Fruit fly (Drosophila melanogaster) whole organism, embryonic: Measurements from ENCODE around the gene Gale.

Experiments used
- ATbp ChIP-seq: fragments of 200-800 bp; sonication (Bioruptor generic); optimal IDR thresholded peaks from 2 replicates; lab custom pipeline; 2017; ENCODE audit warnings: missing biosample characterization, mild to moderate bottlenecking, missing genetic modification characterization, missing genetic modification reagents
- Aef1 ChIP-seq: fragments of 200-800 bp; sonication (Bioruptor generic); IDR thresholded peaks from 3 replicates; pipeline ENCODE4 v1.3.6; 2022; ENCODE audit warnings: missing biosample characterization, missing genetic modification characterization
- B-H2 ChIP-seq: fragments of 200-800 bp; sonication (Bioruptor generic); optimal IDR thresholded peaks from 2 replicates; lab custom pipeline; 2018; ENCODE audit warnings: missing biosample characterization, mild to moderate bottlenecking, missing genetic modification characterization
- Bdp1 ChIP-seq: fragments of 200-800 bp; sonication (Bioruptor generic); optimal IDR thresholded peaks from 3 replicates; lab custom pipeline; 2016; ENCODE audit warnings: missing biosample characterization, missing genetic modification characterization
- CG11093 ChIP-seq: fragments of 200-800 bp; sonication (Bioruptor generic); IDR thresholded peaks from 3 replicates; pipeline ENCODE4 v1.3.6; 2022; ENCODE audit warnings: missing biosample characterization, missing genetic modification characterization
- CG11398 ChIP-seq: fragments of 200-800 bp; sonication (Bioruptor generic); optimal IDR thresholded peaks from 2 replicates; lab custom pipeline; 2016; ENCODE audit warnings: missing biosample characterization, missing genetic modification characterization
- CG11696 ChIP-seq: fragments of 200-800 bp; sonication (Bioruptor generic); IDR thresholded peaks from 2 replicates; pipeline ENCODE4 v1.3.6; 2022; ENCODE audit warnings: missing biosample characterization, missing genetic modification characterization
- CG1603 ChIP-seq: fragments of 200-800 bp; sonication (Bioruptor generic); optimal IDR thresholded peaks from 2 replicates; lab custom pipeline; 2019; ENCODE audit warnings: missing biosample characterization, mild to moderate bottlenecking, missing genetic modification characterization, moderate library complexity
- CG17612 ChIP-seq: fragments of 200-800 bp; sonication (Bioruptor generic); IDR thresholded peaks from 2 replicates; pipeline ENCODE4 v1.3.6; 2022; ENCODE audit warnings: missing biosample characterization, missing genetic modification characterization
- CG31224 ChIP-seq: fragments of 200-800 bp; sonication (Bioruptor generic); IDR thresholded peaks from 2 replicates; pipeline ENCODE4 v1.3.6; 2022; ENCODE audit warnings: missing biosample characterization, missing genetic modification characterization
- CG33213 ChIP-seq: fragments of 200-800 bp; sonication (Bioruptor generic); optimal IDR thresholded peaks from 3 replicates; lab custom pipeline; 2016; ENCODE audit warnings: missing biosample characterization, missing genetic modification characterization
- CG34376 ChIP-seq: fragments of 200-800 bp; sonication (Bioruptor generic); optimal IDR thresholded peaks from 2 replicates; lab custom pipeline; 2018; ENCODE audit warnings: missing biosample characterization, mild to moderate bottlenecking, missing genetic modification characterization
- Dad ChIP-seq: fragments of 200-800 bp; sonication (Bioruptor generic); optimal IDR thresholded peaks from 3 replicates; lab custom pipeline; 2016; ENCODE audit warnings: missing biosample characterization, missing genetic modification characterization
- Dp ChIP-seq: fragments of 200-800 bp; sonication (Bioruptor generic); optimal IDR thresholded peaks from 2 replicates; lab custom pipeline; 2018; ENCODE audit warnings: missing biosample characterization, mild to moderate bottlenecking, missing genetic modification characterization, moderate library complexity
- Gug ChIP-seq: fragments of 200-800 bp; sonication (Bioruptor generic); IDR thresholded peaks from 4 replicates; pipeline ENCODE4 v1.3.6; 2022; ENCODE audit warnings: missing biosample characterization, missing genetic modification characterization
- Hey ChIP-seq: fragments of 200-800 bp; sonication (Bioruptor generic); optimal IDR thresholded peaks from 3 replicates; lab custom pipeline; 2018; ENCODE audit warnings: missing biosample characterization, mild to moderate bottlenecking, missing genetic modification characterization
- Kr ChIP-seq: fragments of 200-800 bp; sonication (Bioruptor generic); optimal IDR thresholded peaks from 2 replicates; lab custom pipeline; 2017; ENCODE audit warnings: missing biosample characterization, mild to moderate bottlenecking, missing genetic modification characterization
- Mrtf ChIP-seq: fragments of 200-800 bp; sonication (Bioruptor generic); IDR thresholded peaks from 3 replicates; pipeline ENCODE4 v1.3.6; 2022; ENCODE audit warnings: missing biosample characterization, missing genetic modification characterization
- Nf-YB ChIP-seq: fragments of 200-800 bp; sonication (Bioruptor generic); optimal IDR thresholded peaks from 3 replicates; lab custom pipeline; 2019; ENCODE audit warnings: missing biosample characterization, mild to moderate bottlenecking, missing genetic modification characterization, moderate library complexity
- Oli ChIP-seq: fragments of 200-800 bp; sonication (Bioruptor generic); optimal IDR thresholded peaks from 2 replicates; lab custom pipeline; 2018; ENCODE audit warnings: missing biosample characterization, mild to moderate bottlenecking, missing genetic modification characterization, moderate library complexity
- Opbp ChIP-seq: fragments of 200-800 bp; sonication (Bioruptor generic); IDR thresholded peaks from 3 replicates; pipeline ENCODE4 v1.3.6; 2022; ENCODE audit warnings: missing biosample characterization, missing genetic modification characterization; ENCODE audit not compliant: partially characterized antibody
- Sin3A ChIP-seq: fragments of >200 bp; optimal IDR thresholded peaks from 2 replicates; lab custom pipeline; 2018
- Sox102F ChIP-seq: fragments of 200-800 bp; sonication (Bioruptor generic); optimal IDR thresholded peaks from 2 replicates; lab custom pipeline; 2018; ENCODE audit warnings: missing biosample characterization, mild to moderate bottlenecking, missing genetic modification characterization, moderate library complexity
- Ssrp ChIP-seq: fragments of 200-800 bp; sonication (Bioruptor generic); optimal IDR thresholded peaks from 2 replicates; lab custom pipeline; 2018; ENCODE audit warnings: missing biosample characterization, mild to moderate bottlenecking, missing genetic modification characterization, moderate library complexity
- Taf1 ChIP-seq: fragments of 200-800 bp; sonication (Bioruptor generic); IDR thresholded peaks from 2 replicates; pipeline ENCODE4 v1.3.6; 2022; ENCODE audit warnings: missing biosample characterization, missing genetic modification characterization
- YL-1 ChIP-seq: fragments of 200-800 bp; sonication (Bioruptor generic); optimal IDR thresholded peaks from 3 replicates; lab custom pipeline; 2017; ENCODE audit warnings: missing biosample characterization, mild to moderate bottlenecking, missing genetic modification characterization
- caup ChIP-seq: fragments of 200-800 bp; sonication (Bioruptor generic); optimal IDR thresholded peaks from 3 replicates; lab custom pipeline; 2017; ENCODE audit warnings: missing biosample characterization, mild to moderate bottlenecking, missing genetic modification characterization, moderate library complexity; ENCODE audit not compliant: severe bottlenecking
- chn ChIP-seq: fragments of 200-800 bp; sonication (Bioruptor generic); optimal IDR thresholded peaks from 2 replicates; lab custom pipeline; 2016; ENCODE audit warnings: missing biosample characterization, missing genetic modification characterization
- crp ChIP-seq, 2 experiments: fragments of 200-800 bp; sonication (Bioruptor generic); optimal IDR thresholded peaks; 2 replicates in 1 of 2; 3 replicates in 1 of 2; lab custom pipeline; 2017; ENCODE audit warnings: missing biosample characterization in 2 of 2, missing genetic modification characterization in 2 of 2, mild to moderate bottlenecking in 1 of 2, moderate library complexity in 1 of 2
- disco-r ChIP-seq: fragments of 200-800 bp; sonication (Bioruptor generic); optimal IDR thresholded peaks from 2 replicates; lab custom pipeline; 2016; ENCODE audit warnings: missing biosample characterization, missing genetic modification characterization
- gsb-n ChIP-seq: fragments of 200-800 bp; sonication (Bioruptor generic); optimal IDR thresholded peaks from 3 replicates; lab custom pipeline; 2018; ENCODE audit warnings: missing biosample characterization, mild to moderate bottlenecking, missing genetic modification characterization
- gt ChIP-seq: fragments of 200-800 bp; sonication (Bioruptor generic); IDR thresholded peaks from 2 replicates; pipeline ENCODE4 v1.3.6; 2022; ENCODE audit warnings: missing biosample characterization, missing genetic modification characterization
- hb ChIP-seq: fragments of 200-800 bp; sonication (Bioruptor generic); IDR thresholded peaks from 3 replicates; pipeline ENCODE4 v1.3.6; 2022; ENCODE audit warnings: missing biosample characterization, missing genetic modification characterization; ENCODE audit not compliant: partially characterized antibody
- lov ChIP-seq, 2 experiments: fragments of 200-800 bp in 1 of 2; fragments of >200 bp in 1 of 2; sonication (Bioruptor generic) in 1 of 2; IDR thresholded peaks in 1 of 2; optimal IDR thresholded peaks in 1 of 2; 2 replicates in 1 of 2; 3 replicates in 1 of 2; pipeline versions ENCODE4 v1.3.6 to Lab custom; 2017 to 2022; ENCODE audit warnings: missing biosample characterization in 1 of 2, missing genetic modification characterization in 1 of 2
- mirr ChIP-seq: fragments of 200-800 bp; sonication (Bioruptor generic); optimal IDR thresholded peaks from 3 replicates; lab custom pipeline; 2018; ENCODE audit warnings: missing biosample characterization, mild to moderate bottlenecking, missing genetic modification characterization
- nerfin-1 ChIP-seq: fragments of 200-800 bp; sonication (Bioruptor generic); optimal IDR thresholded peaks from 3 replicates; lab custom pipeline; 2019; ENCODE audit warnings: missing biosample characterization, mild to moderate bottlenecking, missing genetic modification characterization, moderate library complexity
- onecut ChIP-seq: fragments of 200-800 bp; sonication (Bioruptor generic); IDR thresholded peaks from 2 replicates; pipeline ENCODE4 v1.3.6; 2022; ENCODE audit warnings: missing biosample characterization, missing genetic modification characterization
- phol ChIP-seq: fragments of 200-800 bp; sonication (Bioruptor generic); optimal IDR thresholded peaks from 3 replicates; lab custom pipeline; 2018; ENCODE audit warnings: missing biosample characterization, mild to moderate bottlenecking, missing genetic modification characterization, moderate library complexity
- pros ChIP-seq: fragments of 200-800 bp; sonication (Bioruptor generic); optimal IDR thresholded peaks from 3 replicates; lab custom pipeline; 2019; ENCODE audit warnings: missing biosample characterization, mild to moderate bottlenecking, missing genetic modification characterization, moderate library complexity
- ro ChIP-seq: fragments of 200-800 bp; sonication (Bioruptor generic); IDR thresholded peaks from 2 replicates; pipeline ENCODE4 v1.3.6; 2022; ENCODE audit warnings: missing biosample characterization, missing genetic modification characterization
- sc ChIP-seq, 3 experiments: fragments of >200 bp in 2 of 3; fragments of 200-800 bp in 1 of 3; sonication (Bioruptor generic) in 1 of 3; optimal IDR thresholded peaks; 2 replicates in 2 of 3; 3 replicates in 1 of 3; lab custom pipeline; 2017; ENCODE audit warnings: mild to moderate bottlenecking in 1 of 3, missing biosample characterization in 1 of 3, missing genetic modification characterization in 1 of 3, missing genetic modification reagents in 1 of 3
- schlank ChIP-seq: fragments of 200-800 bp; sonication (Bioruptor generic); optimal IDR thresholded peaks from 2 replicates; lab custom pipeline; 2018; ENCODE audit warnings: missing biosample characterization, mild to moderate bottlenecking, missing genetic modification characterization
- sens ChIP-seq: fragments of 200-800 bp; sonication (Bioruptor generic); peaks from one replicate; lab custom pipeline; 2016; ENCODE audit warnings: missing biosample characterization, missing genetic modification characterization
- seq ChIP-seq: fragments of 200-800 bp; sonication (Bioruptor generic); IDR thresholded peaks from 2 replicates; pipeline ENCODE4 v1.3.6; 2022; ENCODE audit warnings: missing biosample characterization, missing genetic modification characterization
- sna ChIP-seq: fragments of 200-800 bp; sonication (Bioruptor generic); IDR thresholded peaks from 2 replicates; pipeline ENCODE4 v1.3.6; 2022; ENCODE audit warnings: missing biosample characterization, missing genetic modification characterization; ENCODE audit not compliant: partially characterized antibody
- ttk ChIP-seq: fragments of 200-800 bp; sonication (Bioruptor generic); IDR thresholded peaks from 2 replicates; pipeline ENCODE4 v2.1.2; 2022; ENCODE audit warnings: missing biosample characterization, missing genetic modification characterization
- vvl ChIP-seq: fragments of 200-800 bp; sonication (Bioruptor generic); IDR thresholded peaks from 2 replicates; pipeline ENCODE4 v1.3.6; 2022; ENCODE audit warnings: missing biosample characterization, missing genetic modification characterization
- zen2 ChIP-seq: fragments of 200-800 bp; sonication (Bioruptor generic); IDR thresholded peaks from 3 replicates; pipeline ENCODE4 v1.3.6; 2022; ENCODE audit warnings: missing biosample characterization, missing genetic modification characterization; ENCODE audit not compliant: partially characterized antibody

Gene Gale

DNA sequence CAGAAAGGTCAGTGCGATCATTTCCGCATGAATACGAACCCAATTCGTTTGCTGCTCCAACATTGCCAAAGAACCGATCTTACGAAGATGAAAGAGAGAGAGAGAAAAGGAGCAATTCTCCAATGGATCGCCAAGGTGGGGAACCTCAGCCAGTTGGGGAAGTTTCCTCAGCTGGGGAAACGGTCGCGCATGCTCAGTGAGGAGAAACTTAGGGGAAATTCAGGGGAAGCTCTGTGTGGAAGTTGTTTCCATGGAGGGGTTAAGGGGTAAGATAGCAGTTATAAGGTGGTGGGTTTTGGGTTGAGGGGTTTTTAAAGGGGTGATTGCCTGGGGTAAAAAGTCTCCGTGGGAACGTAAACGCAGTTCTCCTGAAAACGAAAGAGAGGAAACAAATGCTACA lies 25.0 kb downstream of the Gale start (continued):
- no peak for TF ChIP-seq CG34376
- peak; percentile 92 for TF ChIP-seq Nf-YB (GFP tag; lab: Kevin White, UChicago)
- TF ChIP-seq sna (GFP tag; lab: Robert Waterston, UW) = peak; percentile 23; the same call in 1 of the 2 replicates
- TF ChIP-seq CG31224 (GFP tag; lab: Robert Waterston, UW) = no peak
- no peak for TF ChIP-seq Dad (GFP tag; lab: Kevin White, UChicago)
- TF ChIP-seq Dp (GFP tag; lab: Kevin White, UChicago) = no peak
- no peak for TF ChIP-seq phol (tag; lab: Kevin White, UChicago)

dm6 chr3L:675856-676255 lies 27.5 kb downstream of the Gale start:
- TF ChIP-seq Gug (GFP tag; lab: Robert Waterston, UW) (no peak), ttk (GFP tag; lab: Robert Waterston, UW) (no peak), CG33213 (no peak), nerfin-1 (tag; lab: Kevin White, UChicago) (peak; percentile 65), hb (no peak), YL-1 (GFP tag; lab: Kevin White, UChicago) (no peak), pros (GFP tag; lab: Kevin White, UChicago) (peak; percentile 81), Aef1 (GFP tag; lab: Robert Waterston, UW) (no peak), CG11696 (GFP tag; lab: Robert Waterston, UW) (no peak), phol (tag; lab: Kevin White, UChicago) (no peak), Mrtf (GFP tag; lab: Robert Waterston, UW) (no peak), Ssrp (no peak), seq (GFP tag; lab: Robert Waterston, UW) (peak; percentile 37; the same call in 1 of the 2 replicates), gsb-n (peak; percentile 57), ro (GFP tag; lab: Robert Waterston, UW) (no peak), Hey (tag; lab: Kevin White, UChicago) (peak; percentile 45), Sox102F (GFP tag; lab: Kevin White, UChicago) (no peak), sens (peak; percentile 41), lov (optimal IDR thresholded peaks at IDR 0.05; lab: Kevin White, UChicago) (no peak), lov (GFP tag; IDR thresholded peaks at IDR 0.05; lab: Robert Waterston, UW) (0 out of 3 replicates have a peak, but pooled peaks have one; percentile 25), chn (no peak), CG11398 (GFP tag; lab: Kevin White, UChicago) (no peak), Taf1 (GFP tag; lab: Robert Waterston, UW) (no peak), Opbp (GFP tag; lab: Robert Waterston, UW) (no peak), Bdp1 (GFP tag; lab: Kevin White, UChicago) (no peak)

dm6 chr3L:680258-680657 lies 31.9 kb downstream of the Gale start, which contains the start of gene CG17129:
CG17129 (minus strand) TSS chr3L:680326.
- TF ChIP-seq Oli (tag; lab: Kevin White, UChicago) = peak; percentile 55
- TF ChIP-seq schlank (tag; lab: Kevin White, UChicago) = peak; percentile 39
- TF ChIP-seq B-H2 (GFP tag; lab: Kevin White, UChicago) = peak; percentile 27
- TF ChIP-seq onecut = peak; percentile 46
- TF ChIP-seq sc (optimal IDR thresholded peaks at IDR 0.05; lab: Kevin White, UChicago) = no peak
- no peak for TF ChIP-seq sc (GFP tag; optimal IDR thresholded peaks at IDR 0.05; lab: Kevin White, UChicago)
- TF ChIP-seq CG11093 = peak; percentile 22; the same call in 1 of the 3 replicates
- TF ChIP-seq disco-r (GFP tag; lab: Kevin White, UChicago) = peak; percentile 34
- TF ChIP-seq Kr (GFP tag; lab: Kevin White, UChicago) = peak; percentile 28
- TF ChIP-seq CG34376 = peak; percentile 43
- no peak for TF ChIP-seq mirr (GFP tag; lab: Kevin White, UChicago)
- TF ChIP-seq gt (GFP tag; lab: Robert Waterston, UW) = no peak
- peak; percentile 43 for TF ChIP-seq ATbp (GFP tag; lab: Kevin White, UChicago)
- TF ChIP-seq zen2 (GFP tag; lab: Robert Waterston, UW) = peak; percentile 94
- TF ChIP-seq CG17612 (GFP tag; lab: Robert Waterston, UW) = peak; percentile 40; the same call in 1 of the 2 replicates
- TF ChIP-seq CG1603 (tag; lab: Kevin White, UChicago) = peak; percentile 87
- TF ChIP-seq crp (GFP tag; optimal IDR thresholded peaks at IDR 0.05; lab: Kevin White, UChicago) = peak in 1 of 2 experiments; percentile 41
- peak; percentile 59 for TF ChIP-seq caup (GFP tag; lab: Kevin White, UChicago)
- TF ChIP-seq Sin3A (lab: Kevin White, UChicago) = peak; percentile 7
- TF ChIP-seq chn = peak; percentile 73
- TF ChIP-seq vvl (GFP tag; lab: Robert Waterston, UW) = peak; percentile 87
